Worm (Caenorhabditis elegans): Measurements from ENCODE around the gene T22F3.2.

Gene T22F3.2

DNA sequence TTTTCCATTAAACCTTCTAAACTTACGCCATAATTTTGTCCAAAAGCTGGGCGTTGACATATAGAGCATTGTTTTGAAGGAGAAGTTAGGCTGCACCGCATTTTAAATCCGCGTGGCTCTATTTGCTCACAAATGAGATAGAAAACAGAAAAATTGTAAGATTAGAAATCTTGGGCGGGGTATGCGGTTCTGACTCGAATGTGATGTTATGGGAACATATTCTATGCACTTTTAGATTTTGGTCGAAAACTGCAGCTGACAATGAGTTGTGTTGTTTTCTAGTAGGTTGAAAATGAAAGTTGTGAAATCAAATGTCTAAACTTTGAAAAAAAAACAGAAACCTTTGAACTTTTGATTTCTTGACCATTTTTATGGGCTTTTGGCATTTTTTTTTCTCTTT lies 43.1 kb upstream of the T22F3.2 start, which contains the start of gene nhr-222:
nhr-222 (minus strand) TSS at position 101 of the 400 bp plus-strand sequence.
- TF ChIP-seq ceh-91 (GFP tag; IDR thresholded peaks at IDR 0.05) (no peak), chd-7 (tag; optimal IDR thresholded peaks at IDR 0.05) (no peak), rcor-1 (GFP tag; IDR thresholded peaks at IDR 0.05) (no peak), ztf-3 (GFP tag; optimal IDR thresholded peaks at IDR 0.05) (no peak), lin-54 (GFP tag; optimal IDR thresholded peaks at IDR 0.05) (no peak), lin-26 (GFP tag; IDR thresholded peaks at IDR 0.05) (no peak), repo-1 (tag; optimal IDR thresholded peaks at IDR 0.05) (no peak), snpc-4 (GFP tag; optimal IDR thresholded peaks at IDR 0.05) (no peak), snpc-4 (tag; optimal IDR thresholded peaks at IDR 0.05) (no peak), nhr-120 (GFP tag; IDR thresholded peaks at IDR 0.05) (no peak), Y67H2A.10 (GFP tag; conservative IDR thresholded peaks at IDR 0.05) (no peak), somi-1 (GFP tag; optimal IDR thresholded peaks at IDR 0.05) (no peak), sdz-38 (tag; optimal IDR thresholded peaks at IDR 0.05) (no peak), Y53F4B.3 (GFP tag; IDR thresholded peaks at IDR 0.05) (no peak), lsl-1 (GFP tag; optimal IDR thresholded peaks at IDR 0.05) (no peak)

DNA sequence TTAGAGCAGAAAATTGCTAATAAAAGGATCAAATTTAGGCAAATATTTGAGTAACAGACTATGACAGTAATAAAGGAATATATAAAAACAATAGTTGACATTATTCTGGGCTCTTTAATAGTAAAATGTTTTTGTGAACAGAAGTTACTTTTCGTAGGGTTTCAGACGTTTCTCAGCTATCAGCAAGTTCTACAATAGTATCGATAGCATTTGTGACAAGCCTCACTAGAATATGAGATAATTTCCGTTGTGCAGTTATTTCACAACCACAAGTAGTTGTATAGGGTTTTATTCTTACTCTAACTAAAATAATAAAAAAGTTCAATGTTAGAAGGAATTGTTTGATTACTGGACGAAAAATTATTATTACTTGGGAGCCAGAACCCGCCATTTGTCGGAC lies 39.9 kb upstream of the T22F3.2 start, which contains the start of gene srbc-68:
srbc-68 (minus strand) TSS at position 101 of the 400 bp plus-strand sequence.
- TF ChIP-seq ztf-22 (GFP tag; optimal IDR thresholded peaks at IDR 0.05) (no peak), F55B11.4 (tag; optimal IDR thresholded peaks at IDR 0.05; ENCODE audit: borderline replicate concordance, insufficient read depth) (no peak), egrh-3 (GFP tag; IDR thresholded peaks at IDR 0.05) (no peak), T07F8.4 (tag; optimal IDR thresholded peaks at IDR 0.05) (no peak), Y53F4B.3 (GFP tag; IDR thresholded peaks at IDR 0.05) (no peak), F57A8.1 (GFP tag; optimal IDR thresholded peaks at IDR 0.05) (no peak), F57C9.4 (tag; optimal IDR thresholded peaks at IDR 0.05) (no peak)

DNA sequence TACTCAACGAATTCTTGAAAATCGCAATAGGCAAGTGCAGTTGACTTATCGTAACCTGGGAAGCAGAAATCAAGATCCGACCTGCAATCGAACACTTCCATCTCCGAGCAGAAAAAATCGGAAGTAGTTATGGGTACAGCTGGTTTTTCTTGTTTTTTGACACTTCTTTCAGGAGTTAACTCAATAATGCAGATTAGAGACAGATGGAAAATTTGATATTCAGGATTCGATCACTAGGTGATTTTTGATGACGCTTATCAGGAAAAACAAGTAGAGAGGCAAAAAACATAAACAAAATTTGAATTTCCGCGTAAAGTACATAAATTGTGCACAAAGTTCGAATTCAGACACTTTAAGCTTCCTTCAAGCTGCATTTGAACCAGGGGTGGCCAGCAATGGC lies 37.6 kb upstream of the T22F3.2 start, which contains the start of gene srw-130:
srw-130 (minus strand) TSS at position 101 of the 400 bp plus-strand sequence.
- TF ChIP-seq sptf-2 (GFP tag; optimal IDR thresholded peaks at IDR 0.05): no peak
- no peak for TF ChIP-seq attf-3 (GFP tag; conservative IDR thresholded peaks at IDR 0.05)
- no peak for TF ChIP-seq B0336.3 (GFP tag; IDR thresholded peaks at IDR 0.05)
- TF ChIP-seq akir-1 (GFP tag; optimal IDR thresholded peaks at IDR 0.05): no peak
- TF ChIP-seq F33H1.4 (GFP tag; IDR thresholded peaks at IDR 0.05): no peak
- TF ChIP-seq hlh-12 (tag; optimal IDR thresholded peaks at IDR 0.05): no peak
- TF ChIP-seq fkh-3 (tag; optimal IDR thresholded peaks at IDR 0.05): no peak
- TF ChIP-seq ztf-22 (GFP tag; optimal IDR thresholded peaks at IDR 0.05): no peak
- TF ChIP-seq ZK185.1 (tag; optimal IDR thresholded peaks at IDR 0.05; ENCODE audit: poor library complexity, severe bottlenecking): no peak
- TF ChIP-seq nfya-1 (tag; optimal IDR thresholded peaks at IDR 0.05; ENCODE audit: borderline replicate concordance, insufficient read depth): no peak
- TF ChIP-seq cebp-1 (GFP tag; IDR thresholded peaks at IDR 0.05): no peak
- no peak for TF ChIP-seq cebp-1 (tag; optimal IDR thresholded peaks at IDR 0.05)
- TF ChIP-seq snpc-1.1 (tag; optimal IDR thresholded peaks at IDR 0.05; ENCODE audit: insufficient read depth): no peak
- no peak for TF ChIP-seq ets-4 (GFP tag; optimal IDR thresholded peaks at IDR 0.05)
- no peak for TF ChIP-seq egrh-3 (GFP tag; IDR thresholded peaks at IDR 0.05)
- no peak for TF ChIP-seq F52B5.7 (tag; optimal IDR thresholded peaks at IDR 0.05)
- no peak for TF ChIP-seq mcd-1 (GFP tag; IDR thresholded peaks at IDR 0.05)
- no peak for TF ChIP-seq F37B4.10 (GFP tag; IDR thresholded peaks at IDR 0.05)
- no peak for TF ChIP-seq ccch-3 (GFP tag; optimal IDR thresholded peaks at IDR 0.05)
- TF ChIP-seq athp-1 (tag; optimal IDR thresholded peaks at IDR 0.05): no peak
- no peak for TF ChIP-seq let-607 (tag; optimal IDR thresholded peaks at IDR 0.05)

Measured in whole organism, young adult.